Comparison of ENCODE assay signal across 1 fruit fly cellular context in genomic region chr3L:23580601-23581000, dm6.
TF ChIP-seq lines count a peak whose summit lies in the region.

No protein-coding gene starts in this region.

TF ChIP-seq in whole organism, embryonic, 481 proteins besides CTCF, POLR2A, EP300 and RAD21 (continued from another document):
- TF ChIP-seq CG8924 (tag; optimal IDR thresholded peaks at IDR 0.05; lab: Kevin White, UChicago) (no peak), gsb-n (tag; optimal IDR thresholded peaks at IDR 0.05; lab: Kevin White, UChicago) (no peak), Gug (GFP tag; IDR thresholded peaks at IDR 0.05; lab: Robert Waterston, UW) (no peak), CG34376 (GFP tag; optimal IDR thresholded peaks at IDR 0.05; lab: Kevin White, UChicago) (no peak), CG2116 (GFP tag; optimal IDR thresholded peaks at IDR 0.05; lab: Kevin White, UChicago) (no peak), jumu (GFP tag; optimal IDR thresholded peaks at IDR 0.05; lab: Kevin White, UChicago) (no peak), CrebB (tag; optimal IDR thresholded peaks at IDR 0.05; lab: Kevin White, UChicago) (no peak), Ssrp (tag; optimal IDR thresholded peaks at IDR 0.05; lab: Kevin White, UChicago) (no peak), pzg (GFP tag; optimal IDR thresholded peaks at IDR 0.05; lab: Kevin White, UChicago) (peak; percentile 2), Dref (GFP tag; IDR thresholded peaks at IDR 0.05; lab: Robert Waterston, UW) (no peak; the same call in 1 of the 2 replicates), knrl (GFP tag; IDR thresholded peaks at IDR 0.05; lab: Robert Waterston, UW; ENCODE audit: partially characterized antibody) (no peak), YL-1 (GFP tag; optimal IDR thresholded peaks at IDR 0.05; lab: Kevin White, UChicago) (no peak), B-H1 (GFP tag; IDR thresholded peaks at IDR 0.05; lab: Robert Waterston, UW) (no peak), hkb (optimal IDR thresholded peaks at IDR 0.05; lab: Kevin White, UChicago) (no peak), hkb (GFP tag; IDR thresholded peaks at IDR 0.05; lab: Robert Waterston, UW) (no peak), CG4617 (GFP tag; optimal IDR thresholded peaks at IDR 0.05; lab: Kevin White, UChicago; ENCODE audit: borderline replicate concordance) (no peak), Doc2 (GFP tag; IDR thresholded peaks at IDR 0.05; lab: Robert Waterston, UW) (no peak), yki (optimal IDR thresholded peaks at IDR 0.05; lab: Kevin White, UChicago) (no peak), CG3847 (GFP tag; IDR thresholded peaks at IDR 0.05; lab: Robert Waterston, UW) (no peak), CG10209 (GFP tag; optimal IDR thresholded peaks at IDR 0.05; lab: Kevin White, UChicago) (no peak), Six4 (GFP tag; optimal IDR thresholded peaks at IDR 0.05; lab: Kevin White, UChicago) (no peak), NC2β (GFP tag; optimal IDR thresholded peaks at IDR 0.05; lab: Kevin White, UChicago) (no peak), zen (tag; optimal IDR thresholded peaks at IDR 0.05; lab: Kevin White, UChicago) (peak; percentile 36), CG8478 (optimal IDR thresholded peaks at IDR 0.05; lab: Kevin White, UChicago) (no peak), fd64A (GFP tag; optimal IDR thresholded peaks at IDR 0.05; lab: Kevin White, UChicago) (no peak), CG15269 (tag; optimal IDR thresholded peaks at IDR 0.05; lab: Kevin White, UChicago) (no peak), az2 (GFP tag; optimal IDR thresholded peaks at IDR 0.05; lab: Kevin White, UChicago) (no peak), eyg (GFP tag; optimal IDR thresholded peaks at IDR 0.05; lab: Kevin White, UChicago) (no peak), Dek (tag; optimal IDR thresholded peaks at IDR 0.05; lab: Kevin White, UChicago) (no peak), Rfx (GFP tag; IDR thresholded peaks at IDR 0.05; lab: Robert Waterston, UW) (no peak), Meics (GFP tag; optimal IDR thresholded peaks at IDR 0.05; lab: Kevin White, UChicago) (no peak), CG1024 (GFP tag; IDR thresholded peaks at IDR 0.05; lab: Robert Waterston, UW) (peak; percentile 96), gcm2 (GFP tag; optimal IDR thresholded peaks at IDR 0.05; lab: Kevin White, UChicago) (no peak), CG6813 (GFP tag; optimal IDR thresholded peaks at IDR 0.05; lab: Kevin White, UChicago) (no peak), CG7357 (GFP tag; IDR thresholded peaks at IDR 0.05; lab: Robert Waterston, UW) (peak; percentile 91), br (optimal IDR thresholded peaks at IDR 0.05; lab: Kevin White, UChicago) (no peak), CG1603 (tag; optimal IDR thresholded peaks at IDR 0.05; lab: Kevin White, UChicago) (peak; percentile 96), Bdp1 (GFP tag; optimal IDR thresholded peaks at IDR 0.05; lab: Kevin White, UChicago) (no peak), twi (tag; optimal IDR thresholded peaks at IDR 0.05; lab: Kevin White, UChicago) (no peak), Lhr (GFP tag; optimal IDR thresholded peaks at IDR 0.05; lab: Kevin White, UChicago) (peak; percentile 72), CG1792 (GFP tag; optimal IDR thresholded peaks at IDR 0.05; lab: Kevin White, UChicago) (no peak), CG18764 (GFP tag; optimal IDR thresholded peaks at IDR 0.05; lab: Kevin White, UChicago) (no peak), CG10321 (GFP tag; IDR thresholded peaks at IDR 0.05; lab: Robert Waterston, UW) (no peak), CG11723 (GFP tag; optimal IDR thresholded peaks at IDR 0.05; lab: Kevin White, UChicago) (peak; percentile 48), CG30020 (tag; optimal IDR thresholded peaks at IDR 0.05; lab: Kevin White, UChicago) (peak; percentile 95), CG7372 (GFP tag; IDR thresholded peaks at IDR 0.05; lab: Robert Waterston, UW) (no peak), gce (GFP tag; IDR thresholded peaks at IDR 0.05; lab: Robert Waterston, UW) (no peak), amos (GFP tag; IDR thresholded peaks at IDR 0.05; lab: Robert Waterston, UW; ENCODE audit: partially characterized antibody) (peak; percentile 28; the same call in 1 of the 2 replicates), p53 (GFP tag; optimal IDR thresholded peaks at IDR 0.05; lab: Kevin White, UChicago) (no peak), slou (GFP tag; optimal IDR thresholded peaks at IDR 0.05; lab: Kevin White, UChicago) (no peak), en (GFP tag; optimal IDR thresholded peaks at IDR 0.05; lab: Kevin White, UChicago) (no peak), da (GFP tag; optimal IDR thresholded peaks at IDR 0.05; lab: Kevin White, UChicago) (no peak), MTF-1 (GFP tag; optimal IDR thresholded peaks at IDR 0.05; lab: Kevin White, UChicago; ENCODE audit: borderline replicate concordance) (no peak), Dbx (GFP tag; IDR thresholded peaks at IDR 0.05; lab: Robert Waterston, UW) (no peak), zfh1 (GFP tag; IDR thresholded peaks at IDR 0.05; lab: Robert Waterston, UW) (no peak), scrt (GFP tag; optimal IDR thresholded peaks at IDR 0.05; lab: Kevin White, UChicago) (no peak), CG34224 (GFP tag; IDR thresholded peaks at IDR 0.05; lab: Robert Waterston, UW; ENCODE audit: partially characterized antibody) (no peak), CG8089 (GFP tag; optimal IDR thresholded peaks at IDR 0.05; lab: Kevin White, UChicago) (peak; percentile 14), gcm (GFP tag; optimal IDR thresholded peaks at IDR 0.05; lab: Kevin White, UChicago) (no peak), C15 (GFP tag; IDR thresholded peaks at IDR 0.05; lab: Robert Waterston, UW) (no peak), pho (GFP tag; optimal IDR thresholded peaks at IDR 0.05; lab: Kevin White, UChicago) (no peak), CkIIα-i1 (GFP tag; IDR thresholded peaks at IDR 0.05; lab: Robert Waterston, UW) (no peak), Ada2b (GFP tag; IDR thresholded peaks at IDR 0.05; lab: Robert Waterston, UW) (no peak), fru (optimal IDR thresholded peaks at IDR 0.05; lab: Kevin White, UChicago) (no peak), dpn (GFP tag; optimal IDR thresholded peaks at IDR 0.05; lab: Kevin White, UChicago) (no peak), nom (GFP tag; optimal IDR thresholded peaks at IDR 0.05; lab: Kevin White, UChicago) (no peak), CG5953 (GFP tag; IDR thresholded peaks at IDR 0.05; lab: Robert Waterston, UW) (no peak), Med (GFP tag; lab: Kevin White, UChicago) (no peak), Ptx1 (GFP tag; IDR thresholded peaks at IDR 0.05; lab: Robert Waterston, UW) (no peak), zf30C (GFP tag; optimal IDR thresholded peaks at IDR 0.05; lab: Kevin White, UChicago) (no peak), ssp (GFP tag; IDR thresholded peaks at IDR 0.05; lab: Robert Waterston, UW) (peak; percentile 96), corto (GFP tag; optimal IDR thresholded peaks at IDR 0.05; lab: Kevin White, UChicago) (no peak), sc (optimal IDR thresholded peaks at IDR 0.05; lab: Kevin White, UChicago) (no peak), sc (GFP tag; optimal IDR thresholded peaks at IDR 0.05; lab: Kevin White, UChicago) (no peak)
